Worm (Caenorhabditis elegans): ENCODE results near the gene F18C5.5.

ce11 chrII:6526136-6526684, 40.3 kb downstream of the F18C5.5 start:
- no peak for TF ChIP-seq ztf-11 (tag; optimal IDR thresholded peaks at IDR 0.05)
- TF ChIP-seq snpc-4 (tag; optimal IDR thresholded peaks at IDR 0.05) = no peak
- no peak for TF ChIP-seq R02D3.7 (tag; optimal IDR thresholded peaks at IDR 0.05)
- TF ChIP-seq nhr-76 (tag; optimal IDR thresholded peaks at IDR 0.05) = no peak
- TF ChIP-seq elt-1 (tag; optimal IDR thresholded peaks at IDR 0.05) = no peak
- TF ChIP-seq ceh-82 (tag; optimal IDR thresholded peaks at IDR 0.05) = no peak
- no peak for TF ChIP-seq nhr-28 (tag; optimal IDR thresholded peaks at IDR 0.05)
- TF ChIP-seq lin-39 (tag; optimal IDR thresholded peaks at IDR 0.05) = no peak
- no peak for TF ChIP-seq elt-3 (tag; optimal IDR thresholded peaks at IDR 0.05)
